Worm (Caenorhabditis elegans): Measurements from ENCODE around the gene zipt-15.

- no peak for TF ChIP-seq dao-5 (tag; optimal IDR thresholded peaks at IDR 0.05)
- no peak for TF ChIP-seq W03F9.2 (tag; optimal IDR thresholded peaks at IDR 0.05)
- TF ChIP-seq him-1 (tag; optimal IDR thresholded peaks at IDR 0.05): no peak
These were observed 23.6 kb downstream of the zipt-15 start for ce11 chrIV:801162-801561.

All from whole organism, L4/young adult.